Worm (Caenorhabditis elegans): Measurements from ENCODE around the gene C30G12.1.

Gene C30G12.1

ce11 chrII:7323925-7324324, 24.8 kb downstream of the C30G12.1 start, which contains the start of gene F21D12.3:
F21D12.3 (minus strand) TSS chrII:7324025.
- TF ChIP-seq Y55F3AM.14 (GFP tag; optimal IDR thresholded peaks at IDR 0.05) (no peak), peb-1 (tag; optimal IDR thresholded peaks at IDR 0.05) (no peak), unc-55 (GFP tag; optimal IDR thresholded peaks at IDR 0.05) (peak; percentile 44), crh-2 (tag; optimal IDR thresholded peaks at IDR 0.05) (no peak), dmd-4 (tag; optimal IDR thresholded peaks at IDR 0.05) (no peak), nhr-21 (tag; optimal IDR thresholded peaks at IDR 0.05) (no peak), nhr-10 (tag; optimal IDR thresholded peaks at IDR 0.05) (no peak)

ce11 chrII:7325063-7325480, 25.9 kb downstream of the C30G12.1 start:
- TF ChIP-seq ceh-16 (tag; optimal IDR thresholded peaks at IDR 0.05) (no peak), ZK546.5 (tag; optimal IDR thresholded peaks at IDR 0.05) (no peak), lin-11 (tag; optimal IDR thresholded peaks at IDR 0.05) (no peak), unc-55 (GFP tag; optimal IDR thresholded peaks at IDR 0.05) (peak; percentile 55), ceh-82 (tag; optimal IDR thresholded peaks at IDR 0.05) (no peak), dmd-4 (tag; optimal IDR thresholded peaks at IDR 0.05) (no peak), nhr-23 (tag; optimal IDR thresholded peaks at IDR 0.05) (no peak), R02D3.7 (tag; optimal IDR thresholded peaks at IDR 0.05) (no peak), lsy-2 (tag; optimal IDR thresholded peaks at IDR 0.05) (peak in 1 of 2 experiments; percentile 50), lin-13 (GFP tag; optimal IDR thresholded peaks at IDR 0.05) (no peak), alr-1 (tag; optimal IDR thresholded peaks at IDR 0.05) (no peak), mbf-1 (tag; optimal IDR thresholded peaks at IDR 0.05) (no peak), sma-3 (GFP tag; optimal IDR thresholded peaks at IDR 0.05) (no peak), aly-2 (tag; optimal IDR thresholded peaks at IDR 0.05) (no peak), nhr-237 (tag; optimal IDR thresholded peaks at IDR 0.05) (no peak), nhr-129 (tag; optimal IDR thresholded peaks at IDR 0.05) (peak; percentile 25), sma-9 (GFP tag; optimal IDR thresholded peaks at IDR 0.05) (peak; percentile 52), sma-9 (tag; optimal IDR thresholded peaks at IDR 0.05) (no peak), unc-39 (tag; optimal IDR thresholded peaks at IDR 0.05) (no peak), nhr-11 (tag; optimal IDR thresholded peaks at IDR 0.05) (no peak), nhr-6 (tag; optimal IDR thresholded peaks at IDR 0.05) (no peak), ztf-4 (tag; optimal IDR thresholded peaks at IDR 0.05) (no peak), ama-1 (optimal IDR thresholded peaks at IDR 0.05) (peak; percentile 16), nhr-77 (tag; optimal IDR thresholded peaks at IDR 0.05) (no peak), blmp-1 (tag; optimal IDR thresholded peaks at IDR 0.05; ENCODE audit: insufficient read depth) (no peak), F13H6.1 (tag; optimal IDR thresholded peaks at IDR 0.05) (peak; percentile 23), snpc-4 (tag; optimal IDR thresholded peaks at IDR 0.05) (no peak), mdl-1 (tag; optimal IDR thresholded peaks at IDR 0.05) (no peak), C34F6.9 (tag; optimal IDR thresholded peaks at IDR 0.05) (peak; percentile 44), elt-3 (tag; optimal IDR thresholded peaks at IDR 0.05) (no peak), fos-1 (tag; optimal IDR thresholded peaks at IDR 0.05) (peak; percentile 4), ztf-1 (GFP tag; conservative IDR thresholded peaks at IDR 0.05) (no peak), mab-5 (tag; optimal IDR thresholded peaks at IDR 0.05) (no peak), skn-1 (tag; optimal IDR thresholded peaks at IDR 0.05) (no peak), nhr-12 (tag; optimal IDR thresholded peaks at IDR 0.05) (no peak), sem-4 (tag; optimal IDR thresholded peaks at IDR 0.05) (peak; percentile 19), crh-2 (tag; optimal IDR thresholded peaks at IDR 0.05) (peak; percentile 86), egl-27 (tag; optimal IDR thresholded peaks at IDR 0.05) (no peak), peb-1 (tag; optimal IDR thresholded peaks at IDR 0.05) (no peak), unc-62 (GFP tag; optimal IDR thresholded peaks at IDR 0.05) (no peak), zag-1 (tag; optimal IDR thresholded peaks at IDR 0.05) (no peak)

ce11 chrII:7326199-7326598, 27.1 kb downstream of the C30G12.1 start:
- TF ChIP-seq elt-3 (tag; optimal IDR thresholded peaks at IDR 0.05) (no peak), lin-11 (tag; optimal IDR thresholded peaks at IDR 0.05) (no peak), F13H6.1 (tag; optimal IDR thresholded peaks at IDR 0.05) (no peak), dmd-4 (tag; optimal IDR thresholded peaks at IDR 0.05) (no peak), Y55F3AM.14 (GFP tag; optimal IDR thresholded peaks at IDR 0.05) (no peak), unc-39 (tag; optimal IDR thresholded peaks at IDR 0.05) (no peak), gmeb-1 (tag; optimal IDR thresholded peaks at IDR 0.05) (no peak), unc-55 (GFP tag; optimal IDR thresholded peaks at IDR 0.05) (no peak), zag-1 (tag; optimal IDR thresholded peaks at IDR 0.05) (no peak), C34F6.9 (tag; optimal IDR thresholded peaks at IDR 0.05) (no peak), ZK546.5 (tag; optimal IDR thresholded peaks at IDR 0.05) (no peak), alr-1 (tag; optimal IDR thresholded peaks at IDR 0.05) (no peak), sem-4 (tag; optimal IDR thresholded peaks at IDR 0.05) (no peak), skn-1 (tag; optimal IDR thresholded peaks at IDR 0.05) (no peak), snpc-4 (tag; optimal IDR thresholded peaks at IDR 0.05) (no peak)

Measured in whole organism, L2 larva.